Worm (Caenorhabditis elegans) whole organism, L1 larva: Measurements from ENCODE around the gene srh-255.
"Not testable (repeated sequence)": the region's sequence is repeated elsewhere in the genome, so short reads cannot be mapped to it uniquely, and the experiment has no call there.

Experiments
- pqm-1 ChIP-seq: sonication (generic microtip); optimal IDR thresholded peaks from 3 replicates; lab custom pipeline; 2017; ENCODE audit warnings: missing biosample characterization, missing genetic modification characterization
- skn-1 ChIP-seq: fragments of 150-350 bp; optimal IDR thresholded peaks from 2 replicates; lab custom pipeline; 2014; ENCODE audit warnings: missing biosample characterization, missing genetic modification characterization

ce11 chrV:17022100-17022499 lies 42.7 kb upstream of the srh-255 start:
- not testable (repeated sequence) for TF ChIP-seq pqm-1, skn-1 (tag; lab: Kevin White, UChicago)
